Fruit fly (Drosophila melanogaster) whole organism, prepupa: ENCODE measurements around the gene CG32263.

ENCODE experiments used
- CG11294 ChIP-seq: fragments of 200-800 bp; sonication (Bioruptor generic); IDR thresholded peaks from 2 replicates; pipeline ENCODE4 v1.3.6; 2022; ENCODE audit warnings: missing biosample characterization, missing genetic modification characterization
- CG11902 ChIP-seq: fragments of 200-800 bp; sonication (Bioruptor generic); optimal IDR thresholded peaks from 3 replicates; lab custom pipeline; 2016; ENCODE audit warnings: missing biosample characterization, missing genetic modification characterization
- CG15336 ChIP-seq: fragments of 200-800 bp; sonication (Bioruptor generic); IDR thresholded peaks from 2 replicates; pipeline ENCODE4 v1.3.6; 2022; ENCODE audit warnings: missing biosample characterization, missing genetic modification characterization
- CG1621 ChIP-seq: fragments of 200-800 bp; sonication (Bioruptor generic); optimal IDR thresholded peaks from 3 replicates; lab custom pipeline; 2018; ENCODE audit warnings: missing biosample characterization, mild to moderate bottlenecking, missing genetic modification characterization
- CG3032 ChIP-seq: fragments of 200-800 bp; optimal IDR thresholded peaks from 2 replicates; lab custom pipeline; 2019; ENCODE audit warnings: missing biosample characterization, mild to moderate bottlenecking, missing genetic modification characterization, moderate library complexity
- CG31627 ChIP-seq: fragments of 200-800 bp; sonication (Bioruptor generic); optimal IDR thresholded peaks from 3 replicates; lab custom pipeline; 2016; ENCODE audit warnings: missing biosample characterization, missing genetic modification characterization
- CG32006 ChIP-seq: fragments of 200-800 bp; sonication (Bioruptor generic); optimal IDR thresholded peaks from 3 replicates; lab custom pipeline; 2017; ENCODE audit warnings: missing biosample characterization, mild to moderate bottlenecking, missing genetic modification characterization
- CG34406 ChIP-seq: fragments of 200-800 bp; sonication (Bioruptor generic); optimal IDR thresholded peaks from 3 replicates; lab custom pipeline; 2016; ENCODE audit warnings: missing biosample characterization, missing genetic modification characterization
- CG3919 ChIP-seq: fragments of 200-800 bp; sonication (Bioruptor generic); optimal IDR thresholded peaks from 3 replicates; lab custom pipeline; 2016; ENCODE audit warnings: missing biosample characterization, missing genetic modification characterization
- CG4318 ChIP-seq: fragments of 200-800 bp; sonication (Bioruptor generic); optimal IDR thresholded peaks from 3 replicates; lab custom pipeline; 2017; ENCODE audit warnings: missing biosample characterization, mild to moderate bottlenecking, missing genetic modification characterization
- CG6163 ChIP-seq: fragments of 200-800 bp; sonication (Bioruptor generic); IDR thresholded peaks from 3 replicates; pipeline ENCODE4 v1.3.6; 2022; ENCODE audit warnings: missing biosample characterization, missing genetic modification characterization
- CG6276 ChIP-seq: fragments of 200-800 bp; sonication (Bioruptor generic); optimal IDR thresholded peaks from 2 replicates; lab custom pipeline; 2017; ENCODE audit warnings: missing biosample characterization, mild to moderate bottlenecking, missing genetic modification characterization
- CG6808 ChIP-seq: fragments of 200-800 bp; sonication (Bioruptor generic); optimal IDR thresholded peaks from 3 replicates; lab custom pipeline; 2017; ENCODE audit warnings: missing biosample characterization, missing genetic modification characterization, mild to moderate bottlenecking, moderate library complexity, missing genetic modification reagents
- CG7368 ChIP-seq: fragments of 200-800 bp; sonication (Bioruptor generic); optimal IDR thresholded peaks from 3 replicates; lab custom pipeline; 2016; ENCODE audit warnings: missing biosample characterization, missing genetic modification characterization
- CG8119 ChIP-seq: fragments of 200-800 bp; sonication (Bioruptor generic); IDR thresholded peaks from 3 replicates; pipeline ENCODE4 v1.3.6; 2022; ENCODE audit warnings: missing biosample characterization, missing genetic modification characterization
- CG8632 ChIP-seq: fragments of 200-800 bp; sonication (Bioruptor generic); optimal IDR thresholded peaks from 3 replicates; lab custom pipeline; 2016; ENCODE audit warnings: missing biosample characterization, missing genetic modification characterization
- CG9139 ChIP-seq: fragments of 200-800 bp; sonication (Bioruptor generic); optimal IDR thresholded peaks from 3 replicates; lab custom pipeline; 2017; ENCODE audit warnings: missing biosample characterization, mild to moderate bottlenecking, missing genetic modification characterization
- Eip93F ChIP-seq: fragments of 200-800 bp; sonication (Bioruptor generic); optimal IDR thresholded peaks from 2 replicates; lab custom pipeline; 2016; ENCODE audit warnings: missing biosample characterization, mild to moderate bottlenecking, missing genetic modification characterization
- Ets21C ChIP-seq: fragments of 200-800 bp; sonication (Bioruptor generic); optimal IDR thresholded peaks from 3 replicates; lab custom pipeline; 2016; ENCODE audit warnings: missing biosample characterization, missing genetic modification characterization
- Ets96B ChIP-seq: fragments of 200-800 bp; optimal IDR thresholded peaks from 2 replicates; lab custom pipeline; 2019; ENCODE audit warnings: missing biosample characterization, mild to moderate bottlenecking, missing genetic modification characterization, moderate library complexity
- Gug ChIP-seq: fragments of 200-800 bp; sonication (Bioruptor generic); IDR thresholded peaks from 2 replicates; pipeline ENCODE4 v1.3.6; 2022; ENCODE audit warnings: missing biosample characterization, missing genetic modification characterization
- Hr38 ChIP-seq: sonication (Bioruptor generic); optimal IDR thresholded peaks from 2 replicates; lab custom pipeline; 2016; ENCODE audit warnings: missing biosample characterization, missing genetic modification characterization
- Hr39 ChIP-seq: fragments of 200-800 bp; sonication (Bioruptor generic); optimal IDR thresholded peaks from 2 replicates; lab custom pipeline; 2016; ENCODE audit warnings: missing biosample characterization, missing genetic modification characterization
- Hr4 ChIP-seq: fragments of 200-800 bp; sonication (Bioruptor generic); optimal IDR thresholded peaks from 3 replicates; lab custom pipeline; 2016; ENCODE audit warnings: missing biosample characterization, missing genetic modification characterization
- Lpt ChIP-seq: fragments of 200-800 bp; sonication (Bioruptor generic); optimal IDR thresholded peaks from 3 replicates; lab custom pipeline; 2016; ENCODE audit warnings: missing biosample characterization, missing genetic modification characterization
- Met ChIP-seq: fragments of 200-800 bp; sonication (Bioruptor generic); optimal IDR thresholded peaks from 3 replicates; lab custom pipeline; 2016; ENCODE audit warnings: missing biosample characterization, missing genetic modification characterization
- Smox ChIP-seq: fragments of 200-800 bp; sonication (Bioruptor generic); optimal IDR thresholded peaks from 3 replicates; lab custom pipeline; 2016; ENCODE audit warnings: missing biosample characterization, missing genetic modification characterization
- Sox102F ChIP-seq: fragments of 200-800 bp; sonication (Bioruptor generic); optimal IDR thresholded peaks from 2 replicates; lab custom pipeline; 2016; ENCODE audit warnings: missing biosample characterization, mild to moderate bottlenecking, missing genetic modification characterization
- Sox14 ChIP-seq: fragments of 200-800 bp; sonication (Bioruptor generic); optimal IDR thresholded peaks from 3 replicates; lab custom pipeline; 2016; ENCODE audit warnings: missing biosample characterization, missing genetic modification characterization
- Sox15 ChIP-seq: fragments of 200-800 bp; sonication (Bioruptor generic); optimal IDR thresholded peaks from 3 replicates; lab custom pipeline; 2016; ENCODE audit warnings: missing biosample characterization, missing genetic modification characterization
- achi ChIP-seq: fragments of 200-800 bp; sonication (Bioruptor generic); optimal IDR thresholded peaks from 3 replicates; lab custom pipeline; 2016; ENCODE audit warnings: missing biosample characterization, missing genetic modification characterization
- acj6 ChIP-seq: fragments of 200-800 bp; sonication (Bioruptor generic); optimal IDR thresholded peaks from 3 replicates; lab custom pipeline; 2016; ENCODE audit warnings: missing biosample characterization, missing genetic modification characterization
- dac ChIP-seq: fragments of 200-800 bp; sonication (Bioruptor generic); optimal IDR thresholded peaks from 2 replicates; lab custom pipeline; 2017; ENCODE audit warnings: missing biosample characterization, mild to moderate bottlenecking, missing genetic modification characterization
- dsx ChIP-seq: fragments of 200-800 bp; optimal IDR thresholded peaks from 3 replicates; lab custom pipeline; 2019; ENCODE audit warnings: missing biosample characterization, mild to moderate bottlenecking, missing genetic modification characterization, moderate library complexity; ENCODE audit not compliant: poor library complexity, severe bottlenecking
- eg ChIP-seq: fragments of 200-800 bp; sonication (Bioruptor generic); IDR thresholded peaks from 3 replicates; pipeline ENCODE4 v1.3.6; 2022; ENCODE audit warnings: missing biosample characterization, missing genetic modification characterization
- esn ChIP-seq: fragments of 200-800 bp; sonication (Bioruptor generic); optimal IDR thresholded peaks from 2 replicates; lab custom pipeline; 2016; ENCODE audit warnings: missing biosample characterization, mild to moderate bottlenecking, missing genetic modification characterization, moderate library complexity
- fd59A ChIP-seq: fragments of 200-800 bp; sonication (Bioruptor generic); optimal IDR thresholded peaks from 2 replicates; lab custom pipeline; 2017; ENCODE audit warnings: missing biosample characterization, mild to moderate bottlenecking, missing genetic modification characterization, missing genetic modification reagents
- fd85E ChIP-seq: fragments of 200-800 bp; sonication (Bioruptor generic); optimal IDR thresholded peaks from 3 replicates; lab custom pipeline; 2016; ENCODE audit warnings: missing biosample characterization, missing genetic modification characterization
- fkh ChIP-seq: fragments of 200-800 bp; sonication (Bioruptor generic); optimal IDR thresholded peaks from 3 replicates; lab custom pipeline; 2017; ENCODE audit warnings: missing biosample characterization, mild to moderate bottlenecking, missing genetic modification characterization, moderate library complexity
- lz ChIP-seq: fragments of 200-800 bp; sonication (Bioruptor generic); optimal IDR thresholded peaks from 3 replicates; lab custom pipeline; 2016; ENCODE audit warnings: missing biosample characterization, missing genetic modification characterization
- net ChIP-seq: fragments of 200-800 bp; sonication (Bioruptor generic); optimal IDR thresholded peaks from 3 replicates; lab custom pipeline; 2016; ENCODE audit warnings: missing biosample characterization, missing genetic modification characterization
- pdm3 ChIP-seq: fragments of 200-800 bp; sonication (Bioruptor generic); optimal IDR thresholded peaks from 3 replicates; lab custom pipeline; 2016; ENCODE audit warnings: missing biosample characterization, missing genetic modification characterization
- salr ChIP-seq, 2 experiments: fragments of 200-800 bp; sonication (Bioruptor generic); optimal IDR thresholded peaks; 3 replicates each; lab custom pipeline; 2016 to 2018; ENCODE audit warnings: missing biosample characterization in 2 of 2, missing genetic modification characterization in 2 of 2, mild to moderate bottlenecking in 1 of 2
- spab ChIP-seq: fragments of 200-800 bp; sonication (Bioruptor generic); optimal IDR thresholded peaks from 2 replicates; lab custom pipeline; 2017; ENCODE audit warnings: missing biosample characterization, mild to moderate bottlenecking, missing genetic modification characterization, missing genetic modification reagents
- ss ChIP-seq, 2 experiments: fragments of 200-800 bp; sonication (Bioruptor generic); optimal IDR thresholded peaks; 2 replicates in 1 of 2; 3 replicates in 1 of 2; lab custom pipeline; 2017 to 2018; ENCODE audit warnings: mild to moderate bottlenecking in 2 of 2, missing biosample characterization in 2 of 2, missing genetic modification characterization in 2 of 2, moderate library complexity in 1 of 2
- svp ChIP-seq: fragments of 200-800 bp; sonication (Bioruptor generic); peaks from one replicate; lab custom pipeline; 2016; ENCODE audit warnings: missing biosample characterization, missing genetic modification characterization
- vri ChIP-seq: fragments of 200-800 bp; sonication (Bioruptor generic); optimal IDR thresholded peaks from 3 replicates; lab custom pipeline; 2016; ENCODE audit warnings: missing biosample characterization, mild to moderate bottlenecking, missing genetic modification characterization

Gene CG32263

DNA sequence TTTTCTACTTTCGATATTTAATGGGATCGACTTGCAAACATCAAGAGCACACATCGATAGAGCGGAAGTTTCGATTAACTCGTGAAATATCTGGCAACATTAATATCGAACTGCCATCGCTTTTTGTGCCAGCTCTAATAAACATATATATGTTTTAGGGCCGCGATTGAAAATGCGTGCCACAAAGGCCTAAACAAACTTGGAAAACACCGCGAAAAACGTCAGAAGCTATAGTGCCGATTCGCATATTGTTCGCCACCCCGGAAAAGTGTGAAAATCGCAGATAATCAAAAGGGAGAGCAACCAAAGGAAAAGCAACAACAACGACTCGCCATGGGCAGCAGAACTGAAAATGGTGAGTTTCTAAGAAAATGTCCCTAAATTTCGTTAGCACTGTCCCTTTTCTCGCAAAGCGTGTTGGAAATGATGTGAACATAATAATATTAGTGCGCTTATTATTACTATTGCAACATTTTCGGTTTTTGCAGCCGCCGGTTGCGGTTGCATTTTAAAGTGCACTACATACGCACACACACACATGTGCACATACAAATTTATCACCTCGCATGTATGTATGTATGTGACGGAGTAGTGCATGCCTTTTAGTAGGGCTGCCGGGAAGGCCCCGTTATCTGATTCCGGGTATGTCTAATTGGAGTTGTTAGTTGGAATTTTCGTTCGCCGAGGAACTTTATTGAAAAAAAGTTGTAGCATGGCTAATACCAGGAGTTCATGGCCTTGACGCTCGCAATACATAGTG, 7.8 kb upstream of the CG32263 start, which contains the start of gene enc (continued):
- TF ChIP-seq CG6163 (no peak), Smox (GFP tag; lab: Kevin White, UChicago) (no peak), svp (GFP tag; lab: Kevin White, UChicago) (peak; percentile 60), CG31627 (GFP tag; lab: Kevin White, UChicago) (no peak), esn (GFP tag; lab: Kevin White, UChicago) (peak; percentile 14), Hr38 (GFP tag; lab: Kevin White, UChicago) (no peak), CG3032 (tag; lab: Kevin White, UChicago) (peak; percentile 3), salr (GFP tag; optimal IDR thresholded peaks at IDR 0.05; lab: Kevin White, UChicago) (no peak), CG11294 (no peak), Eip93F (no peak), Sox102F (GFP tag; lab: Kevin White, UChicago) (no peak), achi (GFP tag; lab: Kevin White, UChicago) (no peak), CG8119 (no peak), CG6276 (no peak), CG11902 (no peak), pdm3 (GFP tag; lab: Kevin White, UChicago) (no peak), ss (GFP tag; optimal IDR thresholded peaks at IDR 0.05; lab: Kevin White, UChicago) (no peak), fd59A (GFP tag; lab: Kevin White, UChicago) (no peak), lz (GFP tag; lab: Kevin White, UChicago) (no peak), CG7368 (GFP tag; lab: Kevin White, UChicago) (no peak), CG6808 (GFP tag; lab: Kevin White, UChicago) (no peak), CG34406 (GFP tag; lab: Kevin White, UChicago) (no peak), CG4318 (no peak), Sox14 (GFP tag; lab: Kevin White, UChicago) (peak; percentile 48), Gug (no peak)

DNA sequence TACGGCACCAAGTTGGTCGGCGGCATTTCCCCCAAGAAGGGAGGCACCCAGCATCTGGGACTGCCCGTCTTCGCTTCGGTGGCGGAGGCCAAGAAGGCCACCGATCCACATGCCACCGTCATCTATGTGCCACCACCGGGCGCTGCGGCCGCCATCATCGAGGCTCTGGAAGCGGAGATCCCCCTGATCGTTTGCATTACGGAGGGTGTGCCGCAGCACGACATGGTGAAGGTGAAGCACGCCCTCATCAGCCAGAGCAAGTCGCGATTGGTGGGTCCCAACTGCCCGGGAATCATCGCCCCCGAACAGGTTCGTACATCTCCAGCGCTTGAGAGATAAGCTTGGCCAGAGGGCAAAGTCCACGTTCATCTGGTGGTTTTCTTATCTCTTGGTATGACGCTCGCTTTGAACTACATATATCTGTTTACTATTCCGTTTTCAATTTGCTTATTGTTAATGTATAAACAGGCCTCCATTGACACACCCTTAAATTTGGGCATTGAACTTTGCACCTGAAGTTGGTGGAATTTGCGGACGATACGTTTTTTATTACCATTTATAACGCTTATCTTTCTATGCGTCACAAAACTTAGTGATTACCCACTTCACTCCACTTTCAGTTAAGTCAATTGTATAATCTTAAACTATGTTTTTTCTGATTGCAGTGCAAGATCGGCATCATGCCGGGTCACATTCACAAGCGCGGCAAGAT, 6.0 kb upstream of the CG32263 start:
- TF ChIP-seq Met (GFP tag; lab: Kevin White, UChicago), result no peak
- TF ChIP-seq CG3919 (GFP tag; lab: Kevin White, UChicago), result peak; percentile 40
- peak; percentile 34 for TF ChIP-seq dsx (GFP tag; lab: Kevin White, UChicago)
- TF ChIP-seq CG32006, result no peak
- no peak for TF ChIP-seq fd85E (GFP tag; lab: Kevin White, UChicago)
- TF ChIP-seq eg (GFP tag; lab: Robert Waterston, UW), result no peak
- TF ChIP-seq CG4318, result no peak
- TF ChIP-seq CG31627 (GFP tag; lab: Kevin White, UChicago), result no peak
- peak; percentile 59 for TF ChIP-seq fkh
- peak; percentile 52 for TF ChIP-seq net (GFP tag; lab: Kevin White, UChicago)
- peak; percentile 55 for TF ChIP-seq vri (GFP tag; lab: Kevin White, UChicago)
- no peak for TF ChIP-seq CG8632 (GFP tag; lab: Kevin White, UChicago)
- TF ChIP-seq Smox (GFP tag; lab: Kevin White, UChicago), result no peak
- TF ChIP-seq acj6 (GFP tag; lab: Kevin White, UChicago), result no peak
- TF ChIP-seq Ets96B (tag; lab: Kevin White, UChicago), result peak; percentile 41
- no peak for TF ChIP-seq Sox15 (GFP tag; lab: Kevin White, UChicago)
- no peak for TF ChIP-seq dac (GFP tag; lab: Kevin White, UChicago)
- no peak for TF ChIP-seq Ets21C (GFP tag; lab: Kevin White, UChicago)
- peak; percentile 98 for TF ChIP-seq svp (GFP tag; lab: Kevin White, UChicago)
- no peak for TF ChIP-seq lz (GFP tag; lab: Kevin White, UChicago)
- TF ChIP-seq CG6276, result peak; percentile 82
- TF ChIP-seq Hr39 (GFP tag; lab: Kevin White, UChicago), result no peak
- peak in 1 of 2 experiments; percentile 34 for TF ChIP-seq salr (GFP tag; optimal IDR thresholded peaks at IDR 0.05; lab: Kevin White, UChicago)
- TF ChIP-seq spab (GFP tag; lab: Kevin White, UChicago), result peak; percentile 69
- TF ChIP-seq CG15336, result no peak; the same call in 1 of the 2 replicates
- TF ChIP-seq Sox14 (GFP tag; lab: Kevin White, UChicago), result peak; percentile 13
- TF ChIP-seq Hr38 (GFP tag; lab: Kevin White, UChicago), result no peak
- TF ChIP-seq pdm3 (GFP tag; lab: Kevin White, UChicago), result no peak
- TF ChIP-seq Hr4 (GFP tag; lab: Kevin White, UChicago), result peak; percentile 5
- peak; percentile 85 for TF ChIP-seq CG9139 (GFP tag; lab: Kevin White, UChicago)
- TF ChIP-seq CG1621 (tag; lab: Kevin White, UChicago), result peak; percentile 38
- no peak for TF ChIP-seq Lpt (GFP tag; lab: Kevin White, UChicago)
